Fruit fly (Drosophila melanogaster): Measurements from ENCODE around the gene CG6650.

Gene CG6650

DNA sequence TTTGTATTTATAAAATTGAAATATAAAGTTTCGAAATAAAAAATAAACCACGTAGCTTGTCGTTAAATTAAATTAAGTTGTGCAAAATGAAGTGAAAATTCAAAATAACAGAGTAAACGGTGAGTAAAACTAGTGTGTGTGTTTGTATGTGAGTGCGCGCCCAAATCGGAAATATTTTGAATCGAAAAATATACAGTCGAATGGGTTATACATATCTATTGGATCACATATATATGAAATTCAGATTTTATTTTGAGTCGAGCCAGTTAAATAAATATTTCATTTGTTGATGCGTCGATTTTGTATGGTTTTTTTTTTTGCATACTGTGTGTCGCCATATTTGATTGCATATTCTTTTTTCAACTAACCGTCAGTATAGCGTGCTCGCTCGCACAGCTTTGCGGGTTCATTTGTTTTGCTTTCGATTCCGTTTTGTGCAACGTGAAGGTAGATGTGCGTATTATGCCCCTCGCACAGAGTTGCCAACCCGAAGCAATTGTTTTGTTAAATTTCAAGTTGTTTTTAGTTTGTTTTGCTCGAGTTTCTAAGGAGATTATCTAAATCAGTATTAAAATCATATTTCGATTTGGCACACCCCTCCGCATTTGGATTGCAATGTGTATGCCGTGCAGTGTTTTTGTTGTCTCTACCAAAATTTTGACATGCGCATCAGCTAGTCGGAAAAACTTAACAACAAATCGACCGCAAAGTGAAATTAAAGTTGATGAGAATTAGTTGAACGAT lies 27.8 kb upstream of the CG6650 start:
- TF ChIP-seq Vsx2 (GFP tag; optimal IDR thresholded peaks at IDR 0.05; ENCODE audit: partially characterized antibody), result no peak
- no peak for TF ChIP-seq Dif (GFP tag; optimal IDR thresholded peaks at IDR 0.05; ENCODE audit: partially characterized antibody)
- TF ChIP-seq h (GFP tag; optimal IDR thresholded peaks at IDR 0.05), result no peak
- no peak for TF ChIP-seq dl (GFP tag; optimal IDR thresholded peaks at IDR 0.05; ENCODE audit: insufficient read depth in 1 of 2, partially characterized antibody in 2 of 2)
- TF ChIP-seq foxo (GFP tag; optimal IDR thresholded peaks at IDR 0.05), result no peak
- TF ChIP-seq HLH106 (tag; optimal IDR thresholded peaks at IDR 0.05), result no peak
- no peak for TF ChIP-seq Rel (GFP tag; optimal IDR thresholded peaks at IDR 0.05)
- TF ChIP-seq Rel (tag; optimal IDR thresholded peaks at IDR 0.05), result peak; percentile 4
- TF ChIP-seq Hnf4 (GFP tag; optimal IDR thresholded peaks at IDR 0.05), result no peak
- TF ChIP-seq brk (GFP tag; optimal IDR thresholded peaks at IDR 0.05), result no peak
- no peak for TF ChIP-seq Jra (GFP tag; optimal IDR thresholded peaks at IDR 0.05)
- TF ChIP-seq jim (GFP tag; optimal IDR thresholded peaks at IDR 0.05), result peak; percentile 74
- TF ChIP-seq CG32264 (GFP tag; optimal IDR thresholded peaks at IDR 0.05), result no peak
- TF ChIP-seq fru (GFP tag; optimal IDR thresholded peaks at IDR 0.05), result peak; percentile 28

DNA sequence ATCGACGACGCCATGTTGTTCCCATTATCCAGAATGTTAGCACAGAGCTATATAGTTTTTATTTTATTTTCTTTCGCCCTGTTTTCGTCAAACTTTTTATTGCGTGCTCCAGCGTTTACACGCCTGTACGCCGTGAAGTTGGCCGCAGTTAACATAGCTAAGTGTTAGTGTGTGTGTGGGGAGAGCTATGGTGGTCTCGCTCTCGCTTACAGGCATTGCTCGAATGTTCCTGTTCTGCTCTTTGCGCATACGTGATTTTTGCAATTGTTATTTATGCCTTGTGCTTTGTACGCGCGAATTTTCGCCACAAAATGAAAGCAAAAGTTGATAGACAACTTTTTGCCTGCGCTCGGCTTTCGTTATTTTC lies 27.2 kb upstream of the CG6650 start:
- no peak for TF ChIP-seq N (GFP tag; optimal IDR thresholded peaks at IDR 0.05)
- no peak for TF ChIP-seq Hnf4 (GFP tag; optimal IDR thresholded peaks at IDR 0.05)
- no peak for TF ChIP-seq GATAd (GFP tag; optimal IDR thresholded peaks at IDR 0.05)
- no peak for TF ChIP-seq dsf (GFP tag; optimal IDR thresholded peaks at IDR 0.05; ENCODE audit: borderline replicate concordance)
- peak; percentile 30 for TF ChIP-seq rgr (GFP tag; optimal IDR thresholded peaks at IDR 0.05)
- TF ChIP-seq HLH106 (tag; optimal IDR thresholded peaks at IDR 0.05), result peak; percentile 15
- TF ChIP-seq brk (GFP tag; optimal IDR thresholded peaks at IDR 0.05), result peak; percentile 7
- no peak for TF ChIP-seq sage (GFP tag; optimal IDR thresholded peaks at IDR 0.05)
- peak; percentile 5 for TF ChIP-seq br (GFP tag; optimal IDR thresholded peaks at IDR 0.05)
- TF ChIP-seq ey (GFP tag; optimal IDR thresholded peaks at IDR 0.05), result no peak
- TF ChIP-seq Rel (GFP tag; optimal IDR thresholded peaks at IDR 0.05), result no peak
- peak; percentile 54 for TF ChIP-seq Rel (tag; optimal IDR thresholded peaks at IDR 0.05)
- no peak for TF ChIP-seq Dfd (GFP tag; optimal IDR thresholded peaks at IDR 0.05)
- TF ChIP-seq tai (GFP tag; optimal IDR thresholded peaks at IDR 0.05), result no peak
- TF ChIP-seq CG32264 (GFP tag; optimal IDR thresholded peaks at IDR 0.05), result no peak
- peak; percentile 48 for TF ChIP-seq Sp1 (GFP tag; optimal IDR thresholded peaks at IDR 0.05)
- no peak for TF ChIP-seq pan (optimal IDR thresholded peaks at IDR 0.05)
- TF ChIP-seq Hr83 (GFP tag; optimal IDR thresholded peaks at IDR 0.05; ENCODE audit: poor library complexity, severe bottlenecking), result no peak
- peak; percentile 100 for TF ChIP-seq psq (GFP tag; optimal IDR thresholded peaks at IDR 0.05)
- TF ChIP-seq dmrt93B (GFP tag; optimal IDR thresholded peaks at IDR 0.05), result peak; percentile 7
- TF ChIP-seq Jra (GFP tag; optimal IDR thresholded peaks at IDR 0.05), result no peak
- no peak for TF ChIP-seq dl (GFP tag; optimal IDR thresholded peaks at IDR 0.05; ENCODE audit: insufficient read depth in 1 of 2, partially characterized antibody in 2 of 2)
- TF ChIP-seq Mio (GFP tag; optimal IDR thresholded peaks at IDR 0.05), result no peak
- TF ChIP-seq usp (GFP tag; optimal IDR thresholded peaks at IDR 0.05), result no peak
- TF ChIP-seq woc (GFP tag; optimal IDR thresholded peaks at IDR 0.05), result no peak
- TF ChIP-seq Dif (GFP tag; optimal IDR thresholded peaks at IDR 0.05; ENCODE audit: partially characterized antibody), result peak; percentile 59
- TF ChIP-seq lola (GFP tag; optimal IDR thresholded peaks at IDR 0.05), result no peak
- TF ChIP-seq Vsx2 (GFP tag; optimal IDR thresholded peaks at IDR 0.05; ENCODE audit: partially characterized antibody), result no peak
- no peak for TF ChIP-seq jim (GFP tag; optimal IDR thresholded peaks at IDR 0.05)
- TF ChIP-seq CrebA (GFP tag; optimal IDR thresholded peaks at IDR 0.05; ENCODE audit: borderline replicate concordance), result no peak
- no peak for TF ChIP-seq Abd-B (GFP tag; optimal IDR thresholded peaks at IDR 0.05)
- TF ChIP-seq fru (GFP tag; optimal IDR thresholded peaks at IDR 0.05), result peak; percentile 21

DNA sequence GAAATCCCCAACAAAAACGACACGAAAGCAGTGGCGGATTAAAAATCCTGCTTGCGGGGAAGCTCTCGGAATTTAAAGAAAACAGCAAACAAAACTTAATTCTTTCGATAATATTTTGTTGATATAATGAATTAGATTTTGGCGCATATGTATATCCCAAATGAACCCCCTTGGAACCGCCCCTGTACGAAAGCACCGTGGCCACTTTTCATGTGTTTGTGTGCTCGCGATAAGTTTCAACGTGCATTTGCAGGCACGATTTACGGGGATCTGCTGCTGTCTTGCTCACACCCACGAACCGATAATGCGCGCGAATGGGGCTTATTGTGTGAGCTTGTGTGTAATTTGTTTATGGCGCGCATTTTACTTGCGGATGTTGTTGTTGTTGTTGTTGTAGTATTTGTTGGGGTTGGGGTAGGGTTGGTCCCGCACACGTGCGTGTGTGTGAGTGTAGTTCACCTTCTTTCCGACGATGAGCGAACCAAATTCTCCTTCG lies 26.2 kb upstream of the CG6650 start:
- TF ChIP-seq woc (GFP tag; optimal IDR thresholded peaks at IDR 0.05) (peak; percentile 94), OdsH (GFP tag; optimal IDR thresholded peaks at IDR 0.05) (peak; percentile 99), sage (GFP tag; optimal IDR thresholded peaks at IDR 0.05) (no peak), br (GFP tag; optimal IDR thresholded peaks at IDR 0.05) (peak; percentile 99), pan (optimal IDR thresholded peaks at IDR 0.05) (no peak), Sp1 (GFP tag; optimal IDR thresholded peaks at IDR 0.05) (peak; percentile 95), dmrt93B (GFP tag; optimal IDR thresholded peaks at IDR 0.05) (peak; percentile 96), CG9705 (GFP tag; optimal IDR thresholded peaks at IDR 0.05) (peak; percentile 82), CG32264 (GFP tag; optimal IDR thresholded peaks at IDR 0.05) (peak; percentile 98), ey (GFP tag; optimal IDR thresholded peaks at IDR 0.05) (peak; percentile 99), Rel (GFP tag; optimal IDR thresholded peaks at IDR 0.05) (peak; percentile 91), Rel (tag; optimal IDR thresholded peaks at IDR 0.05) (peak; percentile 95), sv (GFP tag; optimal IDR thresholded peaks at IDR 0.05) (peak; percentile 95), Dfd (GFP tag; optimal IDR thresholded peaks at IDR 0.05) (no peak), CrebA (GFP tag; optimal IDR thresholded peaks at IDR 0.05; ENCODE audit: borderline replicate concordance) (no peak), psq (GFP tag; optimal IDR thresholded peaks at IDR 0.05) (peak; percentile 97), foxo (GFP tag; optimal IDR thresholded peaks at IDR 0.05) (peak; percentile 96 to 99), fru (GFP tag; optimal IDR thresholded peaks at IDR 0.05) (peak; percentile 99), rgr (GFP tag; optimal IDR thresholded peaks at IDR 0.05) (peak; percentile 99), N (GFP tag; optimal IDR thresholded peaks at IDR 0.05) (no peak), Jra (GFP tag; optimal IDR thresholded peaks at IDR 0.05) (no peak), dsf (GFP tag; optimal IDR thresholded peaks at IDR 0.05; ENCODE audit: borderline replicate concordance) (peak; percentile 75), jim (GFP tag; optimal IDR thresholded peaks at IDR 0.05) (peak; percentile 41), Myc (optimal IDR thresholded peaks at IDR 0.05) (no peak), brk (GFP tag; optimal IDR thresholded peaks at IDR 0.05) (no peak), usp (GFP tag; optimal IDR thresholded peaks at IDR 0.05) (no peak), Abd-B (GFP tag; optimal IDR thresholded peaks at IDR 0.05) (no peak), Vsx2 (GFP tag; optimal IDR thresholded peaks at IDR 0.05; ENCODE audit: partially characterized antibody) (no peak), Hnf4 (GFP tag; optimal IDR thresholded peaks at IDR 0.05) (no peak), dl (GFP tag; optimal IDR thresholded peaks at IDR 0.05; ENCODE audit: insufficient read depth in 1 of 2, partially characterized antibody in 2 of 2) (no peak), tai (GFP tag; optimal IDR thresholded peaks at IDR 0.05) (no peak), Hr83 (GFP tag; optimal IDR thresholded peaks at IDR 0.05; ENCODE audit: poor library complexity, severe bottlenecking) (peak; percentile 89), Dif (GFP tag; optimal IDR thresholded peaks at IDR 0.05; ENCODE audit: partially characterized antibody) (no peak), GATAd (GFP tag; optimal IDR thresholded peaks at IDR 0.05) (no peak)

Measured in whole organism, wandering third instar larva.